Worm (Caenorhabditis elegans) whole organism, young adult: Measurements from ENCODE around the gene Y16B4A.2.

Experiments used
- B0336.3 ChIP-seq: fragments of 200-800 bp; sonication (Bioruptor generic); IDR thresholded peaks from 2 replicates; pipeline ENCODE4 v1.3.6; 2022; ENCODE audit warnings: missing genetic modification characterization, missing compliant biosample characterization
- C06A6.2 ChIP-seq: fragments of 200-800 bp; sonication (Bioruptor generic); conservative IDR thresholded peaks from 2 replicates; pipeline ENCODE4 v1.3.6; 2022; ENCODE audit warnings: missing genetic modification characterization, missing compliant biosample characterization
- F23B12.7 ChIP-seq: sonication (generic microtip); optimal IDR thresholded peaks from 2 replicates; lab custom pipeline; 2017; ENCODE audit warnings: missing genetic modification characterization, mild to moderate bottlenecking, missing compliant biosample characterization, antibody characterized with exemption, moderate library complexity; ENCODE audit not compliant: insufficient read depth
- F37B4.10 ChIP-seq: fragments of 200-800 bp; sonication (Bioruptor generic); IDR thresholded peaks from 2 replicates; pipeline ENCODE4 v1.3.6; 2022; ENCODE audit warnings: missing genetic modification characterization, missing compliant biosample characterization
- F39B2.1 ChIP-seq: fragments of 200-800 bp; sonication (Bioruptor generic); IDR thresholded peaks from 2 replicates; pipeline ENCODE4 v1.3.6; 2022; ENCODE audit warnings: missing genetic modification reagents, missing genetic modification characterization, missing compliant biosample characterization
- F57A8.1 ChIP-seq: fragments of 200-800 bp; sonication (Bioruptor generic); optimal IDR thresholded peaks from 2 replicates; lab custom pipeline; 2018; ENCODE audit warnings: mild to moderate bottlenecking, missing genetic modification characterization, moderate library complexity, missing compliant biosample characterization
- T26A5.8 ChIP-seq: sonication (generic microtip); optimal IDR thresholded peaks from 2 replicates; lab custom pipeline; 2016; ENCODE audit warnings: missing genetic modification characterization, missing compliant biosample characterization
- Y53F4B.3 ChIP-seq: fragments of 200-800 bp; sonication (Bioruptor generic); IDR thresholded peaks from 2 replicates; pipeline ENCODE4 v1.3.6; 2022; ENCODE audit warnings: missing genetic modification reagents, missing genetic modification characterization, missing compliant biosample characterization
- Y56A3A.18 ChIP-seq: fragments of 200-800 bp; sonication (Bioruptor generic); IDR thresholded peaks from 2 replicates; pipeline ENCODE4 v1.3.6; 2022; ENCODE audit warnings: missing genetic modification reagents, missing genetic modification characterization, missing compliant biosample characterization
- akir-1 ChIP-seq: fragments of 200-800 bp; sonication (Bioruptor generic); optimal IDR thresholded peaks from 2 replicates; lab custom pipeline; 2018; ENCODE audit warnings: mild to moderate bottlenecking, missing genetic modification characterization, moderate library complexity, missing compliant biosample characterization
- ama-1 ChIP-seq, 3 experiments: fragments of 150-350 bp in 1 of 3; sonication (generic microtip) in 2 of 3; optimal IDR thresholded peaks; 2 replicates each; lab custom pipeline; 2014 to 2018; ENCODE audit warnings: missing biosample characterization in 2 of 3, missing genetic modification characterization in 2 of 3, missing genetic modification reagents in 2 of 3
- aptf-2 ChIP-seq: fragments of 200-800 bp; sonication (Bioruptor generic); conservative IDR thresholded peaks from 2 replicates; pipeline ENCODE4 v1.3.6; 2022; ENCODE audit warnings: missing genetic modification reagents, missing genetic modification characterization, missing compliant biosample characterization
- attf-5 ChIP-seq: fragments of 200-800 bp; sonication (Bioruptor generic); optimal IDR thresholded peaks from 2 replicates; lab custom pipeline; 2018; ENCODE audit warnings: mild to moderate bottlenecking, missing genetic modification characterization, missing compliant biosample characterization
- ccch-3 ChIP-seq: fragments of 200-800 bp; sonication (Bioruptor generic); optimal IDR thresholded peaks from 2 replicates; lab custom pipeline; 2018; ENCODE audit warnings: mild to moderate bottlenecking, missing genetic modification characterization, missing compliant biosample characterization
- ceh-58 ChIP-seq: fragments of 200-800 bp; sonication (Bioruptor generic); IDR thresholded peaks from 2 replicates; pipeline ENCODE4 v1.3.6; 2022; ENCODE audit warnings: missing genetic modification characterization, missing compliant biosample characterization
- chd-7 ChIP-seq: sonication (generic microtip); optimal IDR thresholded peaks from 2 replicates; lab custom pipeline; 2016; ENCODE audit warnings: mild to moderate bottlenecking, missing genetic modification characterization, moderate library complexity, missing compliant biosample characterization
- ets-4 ChIP-seq: fragments of 200-800 bp; sonication (Bioruptor generic); optimal IDR thresholded peaks from 2 replicates; lab custom pipeline; 2018; ENCODE audit warnings: mild to moderate bottlenecking, missing genetic modification characterization, missing compliant biosample characterization
- hlh-12 ChIP-seq: sonication (generic microtip); optimal IDR thresholded peaks from 2 replicates; lab custom pipeline; 2016; ENCODE audit warnings: missing genetic modification characterization, missing compliant biosample characterization
- hlh-26 ChIP-seq: fragments of 200-800 bp; sonication (Bioruptor generic); conservative IDR thresholded peaks from 2 replicates; pipeline ENCODE4 v1.3.6; 2022; ENCODE audit warnings: missing genetic modification reagents, missing genetic modification characterization, missing compliant biosample characterization
- lag-1 ChIP-seq: fragments of 200-800 bp; sonication (Bioruptor generic); IDR thresholded peaks from 2 replicates; pipeline ENCODE4 v1.3.6; 2022; ENCODE audit warnings: missing genetic modification reagents, missing genetic modification characterization, missing compliant biosample characterization
- let-607 ChIP-seq, 2 experiments: fragments of 200-800 bp in 1 of 2; sonication (Bioruptor generic) in 1 of 2; sonication (generic microtip) in 1 of 2; optimal IDR thresholded peaks; 2 replicates each; lab custom pipeline; 2016 to 2018; ENCODE audit warnings: mild to moderate bottlenecking in 2 of 2, missing compliant biosample characterization in 2 of 2, missing genetic modification characterization in 2 of 2, moderate library complexity in 2 of 2, missing genotype in 1 of 2
- lin-35 ChIP-seq, 3 experiments: fragments of 150-350 bp in 2 of 3; sonication (generic microtip) in 1 of 3; optimal IDR thresholded peaks; 2 replicates each; lab custom pipeline; 2014 to 2018; ENCODE audit warnings: missing biosample characterization in 3 of 3, missing genetic modification characterization in 3 of 3, missing genetic modification reagents in 3 of 3
- lin-54 ChIP-seq: fragments of 200-800 bp; sonication (Bioruptor generic); optimal IDR thresholded peaks from 2 replicates; lab custom pipeline; 2018; ENCODE audit warnings: mild to moderate bottlenecking, missing genetic modification characterization, missing compliant biosample characterization
- madf-10 ChIP-seq: sonication (generic microtip); optimal IDR thresholded peaks from 2 replicates; lab custom pipeline; 2016; ENCODE audit warnings: mild to moderate bottlenecking, missing genetic modification characterization, missing compliant biosample characterization
- madf-8 ChIP-seq: fragments of 200-800 bp; sonication (Bioruptor generic); conservative IDR thresholded peaks from 2 replicates; pipeline ENCODE4 v1.3.6; 2022; ENCODE audit warnings: missing genetic modification reagents, missing genetic modification characterization, missing compliant biosample characterization
- mes-4 ChIP-seq: sonication (generic microtip); optimal IDR thresholded peaks from 2 replicates; lab custom pipeline; 2016; ENCODE audit warnings: missing genotype, missing genetic modification characterization, missing compliant biosample characterization
- nfya-2 ChIP-seq: fragments of 200-800 bp; sonication (Bioruptor generic); IDR thresholded peaks from 2 replicates; pipeline ENCODE4 v1.3.6; 2022; ENCODE audit warnings: missing genetic modification reagents, missing genetic modification characterization, missing compliant biosample characterization
- nhr-179 ChIP-seq: sonication (generic microtip); optimal IDR thresholded peaks from 2 replicates; lab custom pipeline; 2016; ENCODE audit warnings: mild to moderate bottlenecking, missing genetic modification characterization, missing compliant biosample characterization
- snpc-3.4 ChIP-seq: sonication (generic microtip); optimal IDR thresholded peaks from 2 replicates; lab custom pipeline; 2017; ENCODE audit warnings: missing genetic modification characterization, mild to moderate bottlenecking, missing compliant biosample characterization, antibody characterized with exemption, moderate library complexity, missing genotype, missing genetic modification reagents
- tlf-1 ChIP-seq: fragments of 200-800 bp; sonication (Bioruptor generic); optimal IDR thresholded peaks from 2 replicates; lab custom pipeline; 2018; ENCODE audit warnings: mild to moderate bottlenecking, missing genetic modification characterization, missing compliant biosample characterization
- unc-130 ChIP-seq: sonication (generic microtip); optimal IDR thresholded peaks from 2 replicates; lab custom pipeline; 2016; ENCODE audit warnings: missing genetic modification reagents, missing genetic modification characterization, missing compliant biosample characterization
- unc-62 ChIP-seq: fragments of 150-350 bp; optimal IDR thresholded peaks from 2 replicates; lab custom pipeline; 2014; ENCODE audit warnings: missing biosample characterization, missing genetic modification reagents, missing genetic modification characterization
- zim-3 ChIP-seq: sonication (generic microtip); optimal IDR thresholded peaks from 2 replicates; lab custom pipeline; 2017; ENCODE audit warnings: mild to moderate bottlenecking, missing genetic modification characterization, moderate library complexity, missing compliant biosample characterization

Gene Y16B4A.2

DNA sequence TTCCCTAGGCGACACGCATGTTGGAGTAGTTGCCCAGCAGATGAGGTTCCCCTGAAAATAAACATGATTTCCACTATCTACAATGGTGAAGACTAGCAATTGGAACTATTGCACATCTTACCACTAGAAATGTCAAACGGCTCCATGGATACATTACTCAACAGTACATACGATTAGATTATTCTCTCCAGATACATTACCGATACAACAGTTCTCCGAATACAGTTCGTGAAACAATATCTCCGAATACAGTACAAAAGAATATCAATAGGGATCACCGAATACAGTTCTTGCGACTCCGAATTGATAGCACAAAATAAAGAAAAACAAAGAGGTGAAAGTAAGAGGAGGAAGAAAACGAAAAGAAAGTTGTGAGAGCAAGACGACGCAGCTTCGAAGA, 27.9 kb downstream of the Y16B4A.2 start, which contains the start of gene C05G5.7:
Gene C05G5.7, minus strand, starts transcription at position 1 of the 400 bp plus-strand sequence.
- TF ChIP-seq C06A6.2 (GFP tag; lab: Robert Waterston, UW) (no peak), madf-10 (tag; lab: Kevin White, UChicago) (no peak), Y53F4B.3 (GFP tag; lab: Robert Waterston, UW) (no peak), akir-1 (GFP tag; lab: Kevin White, UChicago) (no peak), hlh-26 (GFP tag; lab: Robert Waterston, UW) (no peak), ama-1 (optimal IDR thresholded peaks at IDR 0.05; lab: Kevin White, UChicago) (no peak), ama-1 (GFP tag; optimal IDR thresholded peaks at IDR 0.05; lab: Kevin White, UChicago) (no peak), nfya-2 (GFP tag; lab: Robert Waterston, UW) (no peak)

DNA sequence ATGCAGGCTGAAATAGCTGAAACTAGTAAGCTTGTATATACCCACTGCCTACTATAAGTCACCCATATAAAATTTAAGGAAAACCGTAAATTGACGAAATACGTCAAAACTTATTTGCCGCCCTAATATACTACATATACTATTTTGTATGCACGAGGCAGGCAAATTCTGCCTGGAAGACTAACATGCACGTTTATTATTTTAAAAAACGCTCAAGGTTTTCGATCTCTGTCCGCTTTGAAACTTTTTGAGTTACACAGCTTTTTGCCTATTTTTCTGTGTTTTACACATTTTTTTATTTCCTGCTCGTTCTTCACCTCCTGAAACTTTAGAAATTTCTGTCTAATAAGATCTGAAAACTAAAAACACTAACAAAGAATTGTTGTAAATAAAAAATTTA, 28.4 kb downstream of the Y16B4A.2 start:
- TF ChIP-seq B0336.3 (GFP tag; lab: Robert Waterston, UW) (no peak), Y53F4B.3 (GFP tag; lab: Robert Waterston, UW) (no peak), F37B4.10 (GFP tag; lab: Robert Waterston, UW) (no peak), chd-7 (tag; lab: Kevin White, UChicago) (no peak), lin-54 (GFP tag; lab: Kevin White, UChicago) (no peak), nhr-179 (tag; lab: Kevin White, UChicago) (no peak), lag-1 (GFP tag; lab: Robert Waterston, UW) (no peak), attf-5 (GFP tag; lab: Kevin White, UChicago) (no peak), madf-8 (GFP tag; lab: Robert Waterston, UW) (no peak), ceh-58 (GFP tag; lab: Robert Waterston, UW) (no peak), T26A5.8 (tag; lab: Kevin White, UChicago) (no peak), mes-4 (no peak)

DNA sequence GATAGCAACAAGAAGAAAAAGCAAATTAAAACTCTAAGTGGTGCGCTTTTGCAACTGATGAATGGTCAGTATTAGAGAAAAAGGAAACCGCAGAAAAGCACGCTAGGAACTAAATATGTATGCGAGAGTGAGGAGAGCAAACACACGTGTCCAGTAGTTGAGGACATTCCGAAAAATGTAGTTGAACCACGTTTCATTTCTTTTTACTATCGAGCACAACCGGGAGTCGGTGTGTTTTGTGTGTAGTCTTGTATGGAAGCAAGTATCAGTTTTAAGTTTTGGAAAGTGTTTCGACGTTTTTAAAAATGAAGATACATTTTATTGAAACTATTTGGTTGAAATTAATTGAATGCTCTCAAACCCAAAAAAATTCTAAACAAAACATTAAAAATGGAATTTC, 31.6 kb downstream of the Y16B4A.2 start, which contains the start of gene C05G5.1:
Gene C05G5.1, minus strand, starts transcription at position 101 of the 400 bp plus-strand sequence.
- TF ChIP-seq F57A8.1 (GFP tag; lab: Kevin White, UChicago) (no peak), let-607 (tag; optimal IDR thresholded peaks at IDR 0.05; lab: Kevin White, UChicago) (no peak), unc-130 (no peak)

- no peak for TF ChIP-seq ama-1 (optimal IDR thresholded peaks at IDR 0.05; lab: Kevin White, UChicago)
- TF ChIP-seq ama-1 (GFP tag; optimal IDR thresholded peaks at IDR 0.05; lab: Kevin White, UChicago): no peak
- no peak for TF ChIP-seq F39B2.1
- no peak for TF ChIP-seq ets-4 (GFP tag; lab: Kevin White, UChicago)
- TF ChIP-seq tlf-1 (GFP tag; lab: Kevin White, UChicago): no peak
- no peak for TF ChIP-seq Y56A3A.18 (GFP tag; lab: Robert Waterston, UW)
Observed at ce11 chrX:14739466-14739865, 32.2 kb downstream of the Y16B4A.2 start.

ce11 chrX:14737623-14738022, 34.0 kb downstream of the Y16B4A.2 start:
- TF ChIP-seq lin-35 (GFP tag; optimal IDR thresholded peaks at IDR 0.05; lab: Kevin White, UChicago): no peak
- TF ChIP-seq hlh-12 (tag; lab: Kevin White, UChicago): no peak
- TF ChIP-seq zim-3 (tag; lab: Kevin White, UChicago): no peak
- TF ChIP-seq ccch-3 (GFP tag; lab: Kevin White, UChicago): no peak
- no peak for TF ChIP-seq unc-130
- TF ChIP-seq snpc-3.4 (tag; lab: Kevin White, UChicago): no peak
- no peak for TF ChIP-seq F23B12.7 (tag; lab: Kevin White, UChicago)
- TF ChIP-seq unc-62 (GFP tag; lab: Kevin White, UChicago): no peak
- TF ChIP-seq aptf-2: no peak
